In the genomic region with DNA sequence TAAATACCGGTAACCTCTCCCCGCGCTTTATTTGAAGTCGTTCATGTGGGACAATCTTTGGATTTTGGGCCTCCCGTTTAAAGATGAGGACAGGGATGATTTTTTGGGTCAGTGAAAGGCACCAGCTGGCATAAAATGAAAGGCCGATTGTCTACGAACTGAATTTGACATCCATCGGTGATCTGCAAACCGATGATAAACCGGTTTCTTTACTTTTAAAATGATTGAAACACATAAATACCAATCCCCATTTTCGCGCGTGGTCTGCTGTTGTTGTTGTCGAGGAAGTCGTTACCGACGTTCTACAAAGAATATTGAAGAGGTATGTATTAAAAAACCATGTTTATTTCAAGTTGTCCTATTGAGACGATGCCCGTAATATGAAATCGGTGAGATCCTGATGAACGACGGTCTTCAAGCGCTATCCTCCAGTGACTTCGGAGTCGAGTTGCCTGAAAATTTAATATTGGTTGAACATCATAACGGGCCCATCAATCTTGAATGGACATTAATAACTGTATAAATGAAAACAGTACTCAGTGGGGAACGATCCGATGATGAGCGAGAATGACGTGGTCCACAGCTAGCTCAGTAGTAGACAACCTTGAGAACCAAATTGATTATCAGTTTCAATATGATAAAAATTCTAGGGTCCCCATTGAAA, we compare ENCODE assay signal across 2 worm cellular contexts.
A peak's percentile ranks its signal among the peaks of the same experiment; 100 is the strongest.
TF ChIP-seq lines count a peak whose summit lies in the region.

No protein-coding gene starts in this region.

TF ChIP-seq in whole organism, L4 larva, 104 proteins besides CTCF, POLR2A, EP300 and RAD21 (continued from another document):
- TF ChIP-seq pqm-1 (tag; optimal IDR thresholded peaks at IDR 0.05; lab: Kevin White, UChicago) (no peak), vab-7 (GFP tag; IDR thresholded peaks at IDR 0.05; lab: Robert Waterston, UW) (peak; percentile 69), lin-1 (GFP tag; IDR thresholded peaks at IDR 0.05; lab: Robert Waterston, UW) (peak; percentile 21), daf-19 (GFP tag; conservative IDR thresholded peaks at IDR 0.05; lab: Robert Waterston, UW) (peak; percentile 80; the same call in 1 of the 2 replicates), hmg-1.1 (GFP tag; IDR thresholded peaks at IDR 0.05; lab: Robert Waterston, UW) (peak; percentile 59), nhr-102 (tag; optimal IDR thresholded peaks at IDR 0.05; lab: Kevin White, UChicago) (no peak), ces-1 (GFP tag; optimal IDR thresholded peaks at IDR 0.05; lab: Kevin White, UChicago) (no peak), lin-13 (GFP tag; optimal IDR thresholded peaks at IDR 0.05; lab: Kevin White, UChicago) (no peak), dve-1 (tag; optimal IDR thresholded peaks at IDR 0.05; lab: Kevin White, UChicago; ENCODE audit: insufficient read depth) (peak; percentile 9), R02D3.7 (tag; optimal IDR thresholded peaks at IDR 0.05; lab: Kevin White, UChicago) (no peak), egl-27 (tag; optimal IDR thresholded peaks at IDR 0.05; lab: Kevin White, UChicago) (no peak), nhr-41 (GFP tag; IDR thresholded peaks at IDR 0.05; lab: Robert Waterston, UW) (no peak), aly-2 (tag; optimal IDR thresholded peaks at IDR 0.05; lab: Kevin White, UChicago) (no peak), Y75B8A.6 (GFP tag; IDR thresholded peaks at IDR 0.05; lab: Robert Waterston, UW) (no peak), dmd-6 (GFP tag; IDR thresholded peaks at IDR 0.05; lab: Robert Waterston, UW) (peak; percentile 28; the same call in 1 of the 2 replicates), zip-11 (GFP tag; IDR thresholded peaks at IDR 0.05; lab: Robert Waterston, UW) (0 out of 2 replicates have a peak, but pooled peaks have one; percentile 33), nhr-10 (tag; optimal IDR thresholded peaks at IDR 0.05; lab: Kevin White, UChicago) (no peak), ZK546.5 (tag; optimal IDR thresholded peaks at IDR 0.05; lab: Kevin White, UChicago) (no peak), madf-5 (GFP tag; IDR thresholded peaks at IDR 0.05; lab: Robert Waterston, UW) (no peak), rbr-2 (tag; optimal IDR thresholded peaks at IDR 0.05; lab: Kevin White, UChicago) (no peak), Y5F2A.4 (GFP tag; optimal IDR thresholded peaks at IDR 0.05; lab: Kevin White, UChicago) (no peak), spr-3 (GFP tag; optimal IDR thresholded peaks at IDR 0.05; lab: Kevin White, UChicago) (no peak), snpc-1.2 (GFP tag; IDR thresholded peaks at IDR 0.05; lab: Robert Waterston, UW) (peak; percentile 69), Y48G9A.11 (GFP tag; IDR thresholded peaks at IDR 0.05; lab: Robert Waterston, UW) (peak; percentile 75), hlh-11 (tag; optimal IDR thresholded peaks at IDR 0.05; lab: Kevin White, UChicago) (no peak), lin-38 (GFP tag; IDR thresholded peaks at IDR 0.05; lab: Robert Waterston, UW) (peak; percentile 73), nhr-76 (tag; optimal IDR thresholded peaks at IDR 0.05; lab: Kevin White, UChicago) (no peak), F26F4.8 (GFP tag; conservative IDR thresholded peaks at IDR 0.05; lab: Robert Waterston, UW) (no peak), unc-62 (GFP tag; optimal IDR thresholded peaks at IDR 0.05 in 1 of 2; lab: Kevin White, UChicago) (peak in 1 of 2 experiments; percentile 91), unc-62 (tag; optimal IDR thresholded peaks at IDR 0.05; lab: Kevin White, UChicago) (no peak), lim-7 (GFP tag; IDR thresholded peaks at IDR 0.05; lab: Robert Waterston, UW) (peak; percentile 69), Y105C5A.15 (GFP tag; IDR thresholded peaks at IDR 0.05; lab: Robert Waterston, UW) (0 out of 2 replicates have a peak, but pooled peaks have one; percentile 9), skn-1 (tag; optimal IDR thresholded peaks at IDR 0.05; lab: Kevin White, UChicago) (no peak)

TF ChIP-seq in whole organism, young adult, 124 proteins besides CTCF, POLR2A, EP300 and RAD21 (continued from another document):
- peak; percentile 91 for TF ChIP-seq dox-1 (GFP tag; IDR thresholded peaks at IDR 0.05; lab: Robert Waterston, UW)
- no peak for TF ChIP-seq lag-1 (GFP tag; IDR thresholded peaks at IDR 0.05; lab: Robert Waterston, UW)
- 0 out of 2 replicates have a peak, but pooled peaks have one; percentile 27 for TF ChIP-seq lir-1 (GFP tag; conservative IDR thresholded peaks at IDR 0.05; lab: Robert Waterston, UW)
- TF ChIP-seq hmg-1.2 (GFP tag; IDR thresholded peaks at IDR 0.05; lab: Robert Waterston, UW) = peak; percentile 56
- TF ChIP-seq sdz-38 (tag; optimal IDR thresholded peaks at IDR 0.05; lab: Kevin White, UChicago) = no peak
- no peak for TF ChIP-seq nfya-2 (GFP tag; IDR thresholded peaks at IDR 0.05; lab: Robert Waterston, UW)
- no peak for TF ChIP-seq T07F8.4 (tag; optimal IDR thresholded peaks at IDR 0.05; lab: Kevin White, UChicago)
- peak; percentile 82 for TF ChIP-seq K11D2.4 (GFP tag; IDR thresholded peaks at IDR 0.05; lab: Robert Waterston, UW)
- TF ChIP-seq unc-62 (GFP tag; optimal IDR thresholded peaks at IDR 0.05; lab: Kevin White, UChicago) = no peak
- peak; percentile 59 for TF ChIP-seq madf-6 (GFP tag; IDR thresholded peaks at IDR 0.05; lab: Robert Waterston, UW)
- TF ChIP-seq nhr-120 (GFP tag; IDR thresholded peaks at IDR 0.05; lab: Robert Waterston, UW) = no peak
- peak; percentile 47 for TF ChIP-seq atf-7 (tag; optimal IDR thresholded peaks at IDR 0.05; lab: Kevin White, UChicago)
- TF ChIP-seq F52B5.7 (tag; optimal IDR thresholded peaks at IDR 0.05; lab: Kevin White, UChicago) = no peak
- TF ChIP-seq gei-17 (GFP tag; optimal IDR thresholded peaks at IDR 0.05; lab: Kevin White, UChicago) = no peak
- peak; percentile 43; the same call in 1 of the 2 replicates for TF ChIP-seq hsf-1 (GFP tag; IDR thresholded peaks at IDR 0.05; lab: Robert Waterston, UW)
- TF ChIP-seq ztf-28 (GFP tag; IDR thresholded peaks at IDR 0.05; lab: Robert Waterston, UW) = peak; percentile 59
- TF ChIP-seq ceh-58 (GFP tag; IDR thresholded peaks at IDR 0.05; lab: Robert Waterston, UW) = peak; percentile 69; the same call in 1 of the 2 replicates
- TF ChIP-seq athp-1 (tag; optimal IDR thresholded peaks at IDR 0.05; lab: Kevin White, UChicago) = no peak
- TF ChIP-seq nhr-90 (tag; optimal IDR thresholded peaks at IDR 0.05; lab: Kevin White, UChicago) = no peak
- no peak for TF ChIP-seq F22D6.2 (tag; optimal IDR thresholded peaks at IDR 0.05; lab: Kevin White, UChicago)
- peak; percentile 74; the same call in 1 of the 2 replicates for TF ChIP-seq cebp-2 (GFP tag; IDR thresholded peaks at IDR 0.05; lab: Robert Waterston, UW)
- peak; percentile 49; the same call in 1 of the 2 replicates for TF ChIP-seq cebp-1 (GFP tag; IDR thresholded peaks at IDR 0.05; lab: Robert Waterston, UW)
- peak; percentile 7 for TF ChIP-seq cebp-1 (tag; optimal IDR thresholded peaks at IDR 0.05; lab: Kevin White, UChicago)
- TF ChIP-seq T26A5.8 (tag; optimal IDR thresholded peaks at IDR 0.05; lab: Kevin White, UChicago) = no peak
- TF ChIP-seq F57C9.4 (tag; optimal IDR thresholded peaks at IDR 0.05; lab: Kevin White, UChicago) = no peak
- no peak for TF ChIP-seq F55B11.4 (tag; optimal IDR thresholded peaks at IDR 0.05; lab: Kevin White, UChicago; ENCODE audit: borderline replicate concordance, insufficient read depth)
- TF ChIP-seq hrde-1 (tag; optimal IDR thresholded peaks at IDR 0.05; lab: Kevin White, UChicago; ENCODE audit: borderline replicate concordance) = peak; percentile 44
- peak; percentile 22; the same call in 1 of the 2 replicates for TF ChIP-seq C17E4.6 (GFP tag; IDR thresholded peaks at IDR 0.05; lab: Robert Waterston, UW)
- TF ChIP-seq lsl-1 (GFP tag; optimal IDR thresholded peaks at IDR 0.05; lab: Kevin White, UChicago) = peak; percentile 32
- TF ChIP-seq mxl-1 (tag; optimal IDR thresholded peaks at IDR 0.05; lab: Kevin White, UChicago) = no peak
- no peak for TF ChIP-seq mel-28 (tag; optimal IDR thresholded peaks at IDR 0.05; lab: Kevin White, UChicago; ENCODE audit: borderline replicate concordance)
- no peak for TF ChIP-seq ets-4 (GFP tag; optimal IDR thresholded peaks at IDR 0.05; lab: Kevin White, UChicago)
- TF ChIP-seq hlh-12 (tag; optimal IDR thresholded peaks at IDR 0.05; lab: Kevin White, UChicago) = no peak
- TF ChIP-seq ztf-3 (GFP tag; optimal IDR thresholded peaks at IDR 0.05; lab: Kevin White, UChicago) = no peak
- no peak for TF ChIP-seq tbp1 (GFP tag; optimal IDR thresholded peaks at IDR 0.05; lab: Kevin White, UChicago)
- TF ChIP-seq nfyb-1 (GFP tag; IDR thresholded peaks at IDR 0.05; lab: Robert Waterston, UW) = peak; percentile 86
